Worm (Caenorhabditis elegans) whole organism, early embryonic: ENCODE results near the gene F48E3.6.

ENCODE experiments used
- ama-1 ChIP-seq: fragments of 150-350 bp; optimal IDR thresholded peaks from 2 replicates; lab custom pipeline; 2014
- ceh-36 ChIP-seq: sonication (generic microtip); optimal IDR thresholded peaks from 2 replicates; lab custom pipeline; 2016; ENCODE audit warnings: missing genetic modification characterization, inconsistent platforms, missing compliant biosample characterization
- ets-7 ChIP-seq: sonication (generic microtip); optimal IDR thresholded peaks from 2 replicates; lab custom pipeline; 2016; ENCODE audit warnings: missing genotype, missing genetic modification characterization, missing compliant biosample characterization
- flt-1 ChIP-seq: fragments of 200-800 bp; sonication (Bioruptor generic); IDR thresholded peaks from 2 replicates; pipeline ENCODE4 v1.3.6; 2022; ENCODE audit warnings: missing genetic modification characterization, missing compliant biosample characterization
- hmbx-1 ChIP-seq: sonication (generic microtip); optimal IDR thresholded peaks from 2 replicates; lab custom pipeline; 2016; ENCODE audit warnings: mild to moderate bottlenecking, missing genetic modification characterization, missing compliant biosample characterization
- hmg-4 ChIP-seq: fragments of 200-800 bp; sonication (Bioruptor generic); optimal IDR thresholded peaks from 2 replicates; lab custom pipeline; 2018; ENCODE audit warnings: mild to moderate bottlenecking, missing genetic modification characterization, missing compliant biosample characterization
- hnd-1 ChIP-seq: sonication (generic microtip); optimal IDR thresholded peaks from 2 replicates; lab custom pipeline; 2016; ENCODE audit warnings: missing genetic modification characterization, missing compliant biosample characterization
- sea-1 ChIP-seq: fragments of 200-800 bp; sonication (Bioruptor generic); conservative IDR thresholded peaks from 2 replicates; pipeline ENCODE4 v1.3.6; 2022; ENCODE audit warnings: missing genetic modification characterization, missing compliant biosample characterization
- tbx-37 ChIP-seq: fragments of 200-800 bp; sonication (Bioruptor generic); conservative IDR thresholded peaks from 2 replicates; pipeline ENCODE4 v1.3.6; 2022; ENCODE audit warnings: missing genetic modification reagents, missing genetic modification characterization, missing compliant biosample characterization
- tra-4 ChIP-seq: sonication (generic microtip); optimal IDR thresholded peaks from 2 replicates; lab custom pipeline; 2017; ENCODE audit warnings: missing genetic modification characterization, missing compliant biosample characterization

DNA sequence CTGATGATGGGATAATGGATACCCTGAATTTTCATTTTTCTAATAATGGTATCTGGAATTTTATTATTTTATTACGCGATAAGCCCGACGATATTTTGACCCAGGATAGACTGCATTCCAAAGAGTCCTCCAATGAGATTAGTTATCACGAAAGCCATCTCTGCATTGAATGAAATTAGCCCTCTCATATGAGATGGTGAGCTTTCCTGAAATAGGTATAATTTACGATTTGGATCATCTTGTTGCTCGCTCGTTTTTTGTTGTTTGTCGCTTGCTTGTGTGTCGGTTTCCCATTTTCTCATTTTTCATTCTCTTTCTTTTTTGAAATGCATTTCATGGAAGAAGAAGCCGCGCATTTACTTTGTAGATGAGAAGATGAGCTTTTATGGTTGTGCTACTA, 11.2 kb downstream of the F48E3.6 start:
- TF ChIP-seq ama-1 (lab: Kevin White, UChicago) (no peak), ets-7 (tag; lab: Kevin White, UChicago) (no peak), hnd-1 (tag; lab: Kevin White, UChicago) (no peak), tbx-37 (GFP tag; lab: Robert Waterston, UW) (no peak), hmg-4 (GFP tag; lab: Kevin White, UChicago) (no peak), sea-1 (GFP tag; lab: Robert Waterston, UW) (no peak), flt-1 (GFP tag; lab: Robert Waterston, UW) (no peak), hmbx-1 (tag; lab: Kevin White, UChicago) (no peak), ceh-36 (no peak), tra-4 (tag; lab: Kevin White, UChicago) (no peak)
